Comparison of ENCODE assay signal across 5 fruit fly cellular contexts in the genomic region with DNA sequence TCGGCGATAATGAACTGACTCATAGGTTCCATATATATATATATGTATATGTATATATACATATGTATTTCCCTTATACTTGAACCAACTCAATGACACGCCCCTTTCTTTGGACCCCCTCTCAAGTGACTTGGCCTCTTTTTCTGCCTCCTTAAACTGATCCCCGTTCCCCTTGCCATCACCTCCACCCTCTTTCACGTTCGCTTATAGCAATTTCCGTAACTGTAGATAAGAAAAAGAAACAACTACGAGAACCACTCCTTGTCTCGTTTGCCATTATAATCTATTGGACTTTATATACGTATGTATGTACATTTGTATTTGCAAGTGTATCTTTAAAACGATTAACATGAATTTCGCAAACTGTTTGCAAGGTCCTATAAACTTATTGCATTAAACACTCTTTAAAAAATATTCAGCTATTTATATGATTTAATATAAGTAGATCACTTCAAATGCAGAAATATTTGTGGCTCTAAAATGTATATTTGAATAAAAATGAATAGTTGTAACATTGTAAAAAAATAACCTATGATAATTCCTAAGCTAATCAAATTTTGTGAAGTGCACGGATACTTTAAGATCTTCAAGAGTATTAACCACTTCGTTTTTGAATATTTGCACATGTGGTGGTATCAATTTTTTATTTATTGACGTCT.
A peak's percentile ranks its signal among the peaks of the same experiment; 100 is the strongest.
TF ChIP-seq lines count a peak whose summit lies in the region.

No protein-coding gene starts in this region.

- TF ChIP-seq CTCF in whole organism, embryonic (GFP tag; optimal IDR thresholded peaks at IDR 0.05; lab: Kevin White, UChicago), result no peak

TF ChIP-seq in whole organism, adult, 20 proteins besides CTCF, POLR2A, EP300 and RAD21 (continues in another document):
- no peak for TF ChIP-seq toe (GFP tag; optimal IDR thresholded peaks at IDR 0.05; lab: Kevin White, UChicago)
- TF ChIP-seq cnc (optimal IDR thresholded peaks at IDR 0.05; lab: Kevin White, UChicago), result peak; percentile 5 to 47
- TF ChIP-seq ovo (GFP tag; optimal IDR thresholded peaks at IDR 0.05; lab: Kevin White, UChicago), result peak; percentile 59
- TF ChIP-seq CG7045 (GFP tag; optimal IDR thresholded peaks at IDR 0.05; lab: Kevin White, UChicago), result peak; percentile 36
- TF ChIP-seq tj (GFP tag; optimal IDR thresholded peaks at IDR 0.05; lab: Kevin White, UChicago), result no peak
- TF ChIP-seq kay (GFP tag; lab: Kevin White, UChicago; ENCODE audit: borderline replicate concordance), result peak; percentile 79
- peak; percentile 34 for TF ChIP-seq cic (GFP tag; optimal IDR thresholded peaks at IDR 0.05; lab: Kevin White, UChicago)
- TF ChIP-seq CG11617 (GFP tag; optimal IDR thresholded peaks at IDR 0.05; lab: Kevin White, UChicago), result peak; percentile 73
- no peak for TF ChIP-seq bab1 (GFP tag; optimal IDR thresholded peaks at IDR 0.05; lab: Kevin White, UChicago)
- TF ChIP-seq Clk (GFP tag; optimal IDR thresholded peaks at IDR 0.05; lab: Kevin White, UChicago), result no peak
- TF ChIP-seq pad (GFP tag; optimal IDR thresholded peaks at IDR 0.05; lab: Kevin White, UChicago), result peak; percentile 60
- TF ChIP-seq Mnt (GFP tag; optimal IDR thresholded peaks at IDR 0.05; lab: Kevin White, UChicago), result no peak
- peak; percentile 6 for TF ChIP-seq CG12768 (GFP tag; optimal IDR thresholded peaks at IDR 0.05; lab: Kevin White, UChicago)
- TF ChIP-seq CG5204 (GFP tag; optimal IDR thresholded peaks at IDR 0.05; lab: Kevin White, UChicago), result peak; percentile 48
- TF ChIP-seq Crg-1 (GFP tag; optimal IDR thresholded peaks at IDR 0.05; lab: Kevin White, UChicago), result peak; percentile 27
- no peak for TF ChIP-seq CG1620 (GFP tag; optimal IDR thresholded peaks at IDR 0.05; lab: Kevin White, UChicago)
- TF ChIP-seq Hr96 (GFP tag; optimal IDR thresholded peaks at IDR 0.05; lab: Kevin White, UChicago), result no peak

TF ChIP-seq in whole organism, embryonic, 481 proteins besides CTCF, POLR2A, EP300 and RAD21 (continues in another document):
- no peak for TF ChIP-seq gt (GFP tag; IDR thresholded peaks at IDR 0.05; lab: Robert Waterston, UW)
- TF ChIP-seq CG18764 (GFP tag; optimal IDR thresholded peaks at IDR 0.05; lab: Kevin White, UChicago), result no peak
- no peak for TF ChIP-seq CG13894 (tag; optimal IDR thresholded peaks at IDR 0.05; lab: Kevin White, UChicago)
- peak; percentile 25 for TF ChIP-seq CG9727 (GFP tag; optimal IDR thresholded peaks at IDR 0.05; lab: Kevin White, UChicago)
- TF ChIP-seq sug (tag; optimal IDR thresholded peaks at IDR 0.05; lab: Kevin White, UChicago), result peak; percentile 51
- TF ChIP-seq slbo (GFP tag; IDR thresholded peaks at IDR 0.05; lab: Robert Waterston, UW), result peak; percentile 33
- TF ChIP-seq salm (tag; optimal IDR thresholded peaks at IDR 0.05; lab: Kevin White, UChicago), result no peak
- peak; percentile 55 for TF ChIP-seq lab (GFP tag; optimal IDR thresholded peaks at IDR 0.05; lab: Kevin White, UChicago)
- peak; percentile 9 for TF ChIP-seq mirr (GFP tag; optimal IDR thresholded peaks at IDR 0.05; lab: Kevin White, UChicago)
- TF ChIP-seq PHDP (tag; optimal IDR thresholded peaks at IDR 0.05; lab: Kevin White, UChicago), result peak; percentile 38
- TF ChIP-seq Taf1 (GFP tag; IDR thresholded peaks at IDR 0.05; lab: Robert Waterston, UW), result 0 out of 2 replicates have a peak, but pooled peaks have one; percentile 13
- peak; percentile 59 for TF ChIP-seq CG10147 (GFP tag; optimal IDR thresholded peaks at IDR 0.05; lab: Kevin White, UChicago)
- TF ChIP-seq chm (GFP tag; IDR thresholded peaks at IDR 0.05; lab: Robert Waterston, UW), result no peak
- no peak for TF ChIP-seq Sox100B (GFP tag; optimal IDR thresholded peaks at IDR 0.05; lab: Kevin White, UChicago)
- TF ChIP-seq row (GFP tag; IDR thresholded peaks at IDR 0.05; lab: Robert Waterston, UW), result peak; percentile 29; the same call in 1 of the 3 replicates
- peak; percentile 50 for TF ChIP-seq lilli (GFP tag; optimal IDR thresholded peaks at IDR 0.05; lab: Kevin White, UChicago)
- no peak for TF ChIP-seq Oli (tag; optimal IDR thresholded peaks at IDR 0.05; lab: Kevin White, UChicago)

TF ChIP-seq in whole organism, prepupa, 60 proteins besides CTCF, POLR2A, EP300 and RAD21 (continues in another document):
- TF ChIP-seq CG6163 (GFP tag; IDR thresholded peaks at IDR 0.05; lab: Robert Waterston, UW) (0 out of 3 replicates have a peak, but pooled peaks have one; percentile 20), CG6276 (GFP tag; optimal IDR thresholded peaks at IDR 0.05; lab: Kevin White, UChicago) (peak; percentile 65), spab (GFP tag; optimal IDR thresholded peaks at IDR 0.05; lab: Kevin White, UChicago) (peak; percentile 44), CG31627 (GFP tag; optimal IDR thresholded peaks at IDR 0.05; lab: Kevin White, UChicago) (peak; percentile 30), CG8119 (GFP tag; IDR thresholded peaks at IDR 0.05; lab: Robert Waterston, UW) (peak; percentile 68; the same call in 2 of the 3 replicates), topi (GFP tag; optimal IDR thresholded peaks at IDR 0.05; lab: Kevin White, UChicago) (peak; percentile 65), acj6 (GFP tag; optimal IDR thresholded peaks at IDR 0.05; lab: Kevin White, UChicago) (peak; percentile 58), eg (GFP tag; IDR thresholded peaks at IDR 0.05; lab: Robert Waterston, UW) (peak; percentile 47; the same call in 1 of the 3 replicates), ss (GFP tag; optimal IDR thresholded peaks at IDR 0.05; lab: Kevin White, UChicago) (peak; percentile 44 to 73), CG3032 (tag; optimal IDR thresholded peaks at IDR 0.05; lab: Kevin White, UChicago) (peak; percentile 69), CG8632 (GFP tag; optimal IDR thresholded peaks at IDR 0.05; lab: Kevin White, UChicago) (peak; percentile 69), CG6808 (GFP tag; optimal IDR thresholded peaks at IDR 0.05; lab: Kevin White, UChicago) (peak; percentile 40), Eip78C (GFP tag; lab: Kevin White, UChicago) (peak; percentile 94), OdsH (GFP tag; optimal IDR thresholded peaks at IDR 0.05; lab: Kevin White, UChicago) (peak; percentile 65), CG15336 (GFP tag; IDR thresholded peaks at IDR 0.05; lab: Robert Waterston, UW) (peak; percentile 61), CG6854 (GFP tag; optimal IDR thresholded peaks at IDR 0.05; lab: Kevin White, UChicago) (no peak), CG10669 (GFP tag; optimal IDR thresholded peaks at IDR 0.05; lab: Kevin White, UChicago) (peak; percentile 66)

TF ChIP-seq in whole organism, pupa, 21 proteins besides CTCF, POLR2A, EP300 and RAD21 (continues in another document):
- TF ChIP-seq rn (GFP tag; IDR thresholded peaks at IDR 0.05; lab: Robert Waterston, UW) (no peak), Pif1B (GFP tag; optimal IDR thresholded peaks at IDR 0.05; lab: Kevin White, UChicago) (peak; percentile 27), CG17806 (tag; optimal IDR thresholded peaks at IDR 0.05; lab: Kevin White, UChicago) (peak; percentile 63), CG13204 (GFP tag; optimal IDR thresholded peaks at IDR 0.05; lab: Kevin White, UChicago) (no peak), CG8301 (tag; optimal IDR thresholded peaks at IDR 0.05; lab: Kevin White, UChicago) (peak; percentile 73), gl (tag; optimal IDR thresholded peaks at IDR 0.05; lab: Kevin White, UChicago) (peak; percentile 28), fd96Ca (GFP tag; IDR thresholded peaks at IDR 0.05; lab: Robert Waterston, UW) (no peak), Pif1A (GFP tag; optimal IDR thresholded peaks at IDR 0.05; lab: Kevin White, UChicago) (peak; percentile 34), CG12605 (GFP tag; IDR thresholded peaks at IDR 0.05; lab: Robert Waterston, UW) (no peak), CG8159 (tag; optimal IDR thresholded peaks at IDR 0.05; lab: Kevin White, UChicago) (peak; percentile 82), CG10348 (GFP tag; IDR thresholded peaks at IDR 0.05; lab: Robert Waterston, UW) (no peak), CG34367 (tag; optimal IDR thresholded peaks at IDR 0.05; lab: Kevin White, UChicago) (peak; percentile 68), EcR (GFP tag; optimal IDR thresholded peaks at IDR 0.05; lab: Kevin White, UChicago) (no peak), CG14655 (GFP tag; optimal IDR thresholded peaks at IDR 0.05; lab: Kevin White, UChicago) (peak; percentile 82), CG32121 (GFP tag; IDR thresholded peaks at IDR 0.05; lab: Robert Waterston, UW) (0 out of 2 replicates have a peak, but pooled peaks have one; percentile 20), CG9948 (tag; optimal IDR thresholded peaks at IDR 0.05; lab: Kevin White, UChicago) (peak; percentile 69), Ets98B (GFP tag; IDR thresholded peaks at IDR 0.05; lab: Robert Waterston, UW) (peak; percentile 21; the same call in 1 of the 2 replicates), CG15710 (tag; optimal IDR thresholded peaks at IDR 0.05; lab: Kevin White, UChicago) (peak; percentile 69)

TF ChIP-seq in whole organism, wandering third instar larva, 38 proteins besides CTCF, POLR2A, EP300 and RAD21 (continues in another document):
- TF ChIP-seq dl (GFP tag; optimal IDR thresholded peaks at IDR 0.05; lab: Kevin White, UChicago; ENCODE audit: insufficient read depth in 1 of 2, partially characterized antibody in 2 of 2), result no peak
- peak; percentile 64 for TF ChIP-seq fru (GFP tag; optimal IDR thresholded peaks at IDR 0.05; lab: Kevin White, UChicago)
- TF ChIP-seq Rel (GFP tag; optimal IDR thresholded peaks at IDR 0.05; lab: Kevin White, UChicago), result no peak
- peak; percentile 25 for TF ChIP-seq Rel (tag; optimal IDR thresholded peaks at IDR 0.05; lab: Kevin White, UChicago)
- TF ChIP-seq foxo (GFP tag; optimal IDR thresholded peaks at IDR 0.05; lab: Kevin White, UChicago), result peak in 1 of 2 experiments; percentile 73
- TF ChIP-seq Dif (GFP tag; optimal IDR thresholded peaks at IDR 0.05; lab: Kevin White, UChicago; ENCODE audit: partially characterized antibody), result no peak
- no peak for TF ChIP-seq pan (optimal IDR thresholded peaks at IDR 0.05; lab: Kevin White, UChicago)
- peak; percentile 70 for TF ChIP-seq HLH106 (tag; optimal IDR thresholded peaks at IDR 0.05; lab: Kevin White, UChicago)
- TF ChIP-seq ey (GFP tag; optimal IDR thresholded peaks at IDR 0.05; lab: Kevin White, UChicago), result peak; percentile 55
- TF ChIP-seq CG9705 (GFP tag; optimal IDR thresholded peaks at IDR 0.05; lab: Kevin White, UChicago), result peak; percentile 1
- peak; percentile 20 for TF ChIP-seq Jra (GFP tag; optimal IDR thresholded peaks at IDR 0.05; lab: Kevin White, UChicago)
- TF ChIP-seq dmrt93B (GFP tag; optimal IDR thresholded peaks at IDR 0.05; lab: Kevin White, UChicago), result peak; percentile 41
- no peak for TF ChIP-seq tai (GFP tag; optimal IDR thresholded peaks at IDR 0.05; lab: Kevin White, UChicago)
- TF ChIP-seq rgr (GFP tag; optimal IDR thresholded peaks at IDR 0.05; lab: Kevin White, UChicago), result peak; percentile 57
- no peak for TF ChIP-seq Myc (optimal IDR thresholded peaks at IDR 0.05; lab: Kevin White, UChicago)
- no peak for TF ChIP-seq Hr78 (GFP tag; optimal IDR thresholded peaks at IDR 0.05; lab: Kevin White, UChicago)
- TF ChIP-seq Dfd (GFP tag; optimal IDR thresholded peaks at IDR 0.05; lab: Kevin White, UChicago), result peak; percentile 14
- TF ChIP-seq OdsH (GFP tag; optimal IDR thresholded peaks at IDR 0.05; lab: Kevin White, UChicago), result peak; percentile 70
- TF ChIP-seq GATAd (GFP tag; optimal IDR thresholded peaks at IDR 0.05; lab: Kevin White, UChicago), result no peak
- TF ChIP-seq lola (GFP tag; optimal IDR thresholded peaks at IDR 0.05; lab: Kevin White, UChicago), result no peak
- TF ChIP-seq sage (GFP tag; optimal IDR thresholded peaks at IDR 0.05; lab: Kevin White, UChicago), result no peak
